Worm (Caenorhabditis elegans): Measurements from ENCODE around the gene exc-9.

Gene exc-9

DNA sequence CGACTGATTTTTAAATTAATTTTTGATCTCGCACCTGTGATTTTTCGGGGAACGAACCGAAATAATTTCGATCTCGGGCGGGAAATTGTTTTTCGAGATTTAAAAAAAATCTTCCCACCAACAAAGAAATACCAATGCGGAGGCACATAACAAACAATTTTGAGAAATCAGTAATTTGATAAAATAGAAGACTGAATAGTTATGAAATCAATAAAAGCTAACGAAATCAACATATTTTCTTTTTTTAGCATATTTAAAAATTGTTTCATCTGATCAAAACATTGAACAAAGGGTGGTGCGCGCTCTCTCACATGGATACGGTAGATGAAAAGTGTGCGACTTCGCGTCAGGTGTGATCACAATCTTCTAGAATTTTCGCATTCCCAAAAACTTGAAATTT lies 17.3 kb upstream of the exc-9 start (continued):
- TF ChIP-seq F49E8.2 (tag; optimal IDR thresholded peaks at IDR 0.05; ENCODE audit: borderline replicate concordance) (peak; percentile 34), ceh-62 (tag; optimal IDR thresholded peaks at IDR 0.05) (no peak), dpl-1 (GFP tag; optimal IDR thresholded peaks at IDR 0.05) (no peak), fkh-10 (GFP tag; optimal IDR thresholded peaks at IDR 0.05) (no peak), pha-4 (GFP tag; IDR thresholded peaks at IDR 0.05) (no peak), pha-4 (tag; optimal IDR thresholded peaks at IDR 0.05) (no peak)

DNA sequence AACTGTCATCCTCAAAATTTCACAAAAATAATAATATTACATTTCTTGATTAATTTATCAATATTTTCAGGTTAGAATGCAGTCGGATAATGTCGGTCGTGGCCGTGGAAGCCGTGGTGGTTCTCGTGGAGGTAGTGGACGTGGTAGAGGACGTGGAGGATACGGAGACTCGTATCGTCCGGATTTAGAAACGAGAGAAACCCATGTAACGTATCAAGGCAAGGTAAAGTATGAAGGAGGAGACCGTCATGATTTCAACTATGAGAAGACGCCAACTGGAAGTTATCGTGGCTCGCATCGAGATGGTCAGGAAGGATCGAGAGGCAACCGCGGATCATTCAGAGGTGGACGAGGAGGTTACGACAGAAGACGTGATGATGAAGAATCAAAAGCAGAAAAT lies 16.7 kb upstream of the exc-9 start, which contains the start of gene frpr-10:
frpr-10 (plus strand) TSS at position 301 of the 400 bp plus-strand sequence.
- TF ChIP-seq hif-1 (tag; optimal IDR thresholded peaks at IDR 0.05) (no peak), F26F4.8 (GFP tag; conservative IDR thresholded peaks at IDR 0.05) (no peak), unc-39 (tag; optimal IDR thresholded peaks at IDR 0.05) (no peak), ceh-32 (tag; optimal IDR thresholded peaks at IDR 0.05; ENCODE audit: poor library complexity) (no peak), pqm-1 (tag; optimal IDR thresholded peaks at IDR 0.05) (no peak), gei-8 (GFP tag; optimal IDR thresholded peaks at IDR 0.05) (no peak), unc-62 (GFP tag; optimal IDR thresholded peaks at IDR 0.05 in 1 of 2) (peak in 1 of 2 experiments; percentile 45), unc-62 (tag; optimal IDR thresholded peaks at IDR 0.05) (no peak), T26A8.4 (GFP tag; IDR thresholded peaks at IDR 0.05) (no peak), spr-3 (GFP tag; optimal IDR thresholded peaks at IDR 0.05) (no peak), egl-43 (GFP tag; IDR thresholded peaks at IDR 0.05) (0 out of 2 replicates have a peak, but pooled peaks have one; percentile 27), tra-1 (GFP tag; IDR thresholded peaks at IDR 0.05) (no peak), set-16 (GFP tag; IDR thresholded peaks at IDR 0.05) (0 out of 2 replicates have a peak, but pooled peaks have one; percentile 14), lin-13 (GFP tag; optimal IDR thresholded peaks at IDR 0.05) (no peak), lin-1 (GFP tag; IDR thresholded peaks at IDR 0.05) (no peak), daf-8 (GFP tag; IDR thresholded peaks at IDR 0.05) (no peak), nhr-28 (tag; optimal IDR thresholded peaks at IDR 0.05) (no peak), madf-5 (GFP tag; IDR thresholded peaks at IDR 0.05) (no peak), pha-4 (GFP tag; IDR thresholded peaks at IDR 0.05) (no peak), pha-4 (tag; optimal IDR thresholded peaks at IDR 0.05) (no peak), ces-1 (GFP tag; optimal IDR thresholded peaks at IDR 0.05) (no peak), nhr-11 (tag; optimal IDR thresholded peaks at IDR 0.05) (no peak), Y5F2A.4 (GFP tag; optimal IDR thresholded peaks at IDR 0.05) (no peak), nhr-237 (tag; optimal IDR thresholded peaks at IDR 0.05) (no peak), unc-130 (GFP tag; optimal IDR thresholded peaks at IDR 0.05) (no peak)

DNA sequence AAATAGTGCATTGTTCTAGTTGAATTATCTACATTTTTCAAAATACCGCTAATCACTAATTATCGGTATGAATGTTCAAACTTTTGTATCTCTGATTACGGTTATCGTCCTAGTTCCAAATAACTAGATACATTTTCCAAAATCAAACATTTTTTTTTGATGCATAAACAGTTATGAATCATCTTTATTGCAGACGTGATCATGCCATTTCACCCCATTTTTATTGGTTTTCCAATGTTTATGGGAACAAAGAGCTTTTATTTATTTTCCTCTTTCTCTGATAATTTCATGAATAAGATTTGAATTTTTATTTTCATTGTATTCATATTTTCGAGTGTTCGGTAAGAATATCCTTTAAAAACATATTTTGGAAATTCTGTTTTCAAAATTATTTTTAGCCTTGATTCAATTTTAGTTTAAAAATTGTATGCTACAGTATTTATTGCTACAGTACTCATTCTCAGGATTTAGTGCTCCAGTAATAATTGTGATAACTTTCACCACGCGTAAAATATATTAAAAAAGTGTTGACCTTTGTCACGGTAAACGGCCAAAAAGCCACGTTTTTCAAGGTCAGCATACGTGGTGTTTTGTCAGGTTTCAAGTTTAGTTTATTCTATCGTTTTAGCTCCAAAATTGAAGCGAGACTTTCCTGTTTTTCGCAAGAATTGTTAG lies 16.0 kb upstream of the exc-9 start, which contains the start of gene csr-1:
csr-1 (plus strand) TSS at position 625 of the 675 bp plus-strand sequence.
- TF ChIP-seq cey-2 (tag; optimal IDR thresholded peaks at IDR 0.05; ENCODE audit: borderline replicate concordance, insufficient read depth) (no peak), snpc-1.2 (GFP tag; IDR thresholded peaks at IDR 0.05) (no peak), mes-2 (tag; optimal IDR thresholded peaks at IDR 0.05; ENCODE audit: poor library complexity, severe bottlenecking) (no peak), ces-1 (GFP tag; optimal IDR thresholded peaks at IDR 0.05) (no peak), ZK337.2 (GFP tag; IDR thresholded peaks at IDR 0.05) (no peak), nhr-6 (tag; optimal IDR thresholded peaks at IDR 0.05) (no peak), nhr-41 (GFP tag; IDR thresholded peaks at IDR 0.05) (no peak), mdl-1 (tag; optimal IDR thresholded peaks at IDR 0.05) (no peak), daf-16 (GFP tag; optimal IDR thresholded peaks at IDR 0.05) (no peak), daf-16 (tag; optimal IDR thresholded peaks at IDR 0.05) (peak; percentile 61), dmd-9 (GFP tag; IDR thresholded peaks at IDR 0.05) (no peak), ZK546.5 (tag; optimal IDR thresholded peaks at IDR 0.05) (no peak), php-3 (GFP tag; IDR thresholded peaks at IDR 0.05) (peak; percentile 74), dve-1 (tag; optimal IDR thresholded peaks at IDR 0.05; ENCODE audit: insufficient read depth) (peak; percentile 43), daf-8 (GFP tag; IDR thresholded peaks at IDR 0.05) (no peak), egl-43 (GFP tag; IDR thresholded peaks at IDR 0.05) (no peak), tag-97 (GFP tag; IDR thresholded peaks at IDR 0.05) (no peak), gei-8 (GFP tag; optimal IDR thresholded peaks at IDR 0.05) (no peak), unc-39 (tag; optimal IDR thresholded peaks at IDR 0.05) (no peak), jun-1 (tag; optimal IDR thresholded peaks at IDR 0.05) (no peak), F37D6.2 (tag; optimal IDR thresholded peaks at IDR 0.05) (no peak), lin-15B (tag; optimal IDR thresholded peaks at IDR 0.05) (no peak), rbr-2 (tag; optimal IDR thresholded peaks at IDR 0.05) (no peak), pha-4 (GFP tag; IDR thresholded peaks at IDR 0.05) (no peak), pha-4 (tag; optimal IDR thresholded peaks at IDR 0.05) (no peak), nhr-76 (tag; optimal IDR thresholded peaks at IDR 0.05) (no peak)
